Worm (Caenorhabditis elegans) whole organism, L4 larva: ENCODE data around the gene srv-31.
"Not testable (repeated sequence)": the region's sequence is repeated elsewhere in the genome, so short reads cannot be mapped to it uniquely, and the experiment has no call there.

Experiments
- F26F4.8 ChIP-seq: fragments of 200-800 bp; sonication (Bioruptor generic); conservative IDR thresholded peaks from 2 replicates; pipeline ENCODE4 v1.3.6; 2022; ENCODE audit warnings: missing genetic modification characterization, missing compliant biosample characterization
- T26A8.4 ChIP-seq: fragments of 200-800 bp; sonication (Bioruptor generic); IDR thresholded peaks from 2 replicates; pipeline ENCODE4 v1.3.6; 2022; ENCODE audit warnings: missing genetic modification characterization, missing compliant biosample characterization
- Y105C5A.15 ChIP-seq: fragments of 200-800 bp; sonication (Bioruptor generic); IDR thresholded peaks from 2 replicates; pipeline ENCODE4 v1.3.6; 2022; ENCODE audit warnings: missing genetic modification characterization, missing compliant biosample characterization
- Y48G9A.11 ChIP-seq: fragments of 200-800 bp; sonication (Bioruptor generic); IDR thresholded peaks from 2 replicates; pipeline ENCODE4 v1.3.6; 2022; ENCODE audit warnings: missing genetic modification reagents, missing genetic modification characterization, missing compliant biosample characterization
- Y75B8A.6 ChIP-seq: fragments of 200-800 bp; sonication (Bioruptor generic); IDR thresholded peaks from 2 replicates; pipeline ENCODE4 v1.3.6; 2022; ENCODE audit warnings: missing genetic modification reagents, missing genetic modification characterization, missing compliant biosample characterization
- aha-1 ChIP-seq: fragments of 150-350 bp; peaks from one replicate; lab custom pipeline; 2014; ENCODE audit warnings: missing biosample characterization, missing genetic modification characterization
- ceh-20 ChIP-seq: fragments of 200-800 bp; sonication (Bioruptor generic); IDR thresholded peaks from 2 replicates; pipeline ENCODE4 v1.3.6; 2022; ENCODE audit warnings: missing genetic modification reagents, missing genetic modification characterization, missing compliant biosample characterization
- ceh-32 ChIP-seq: sonication (generic microtip); optimal IDR thresholded peaks from 2 replicates; lab custom pipeline; 2016; ENCODE audit warnings: mild to moderate bottlenecking, missing genetic modification characterization, missing compliant biosample characterization; ENCODE audit not compliant: poor library complexity
- ceh-82 ChIP-seq: sonication (generic microtip); optimal IDR thresholded peaks from 2 replicates; lab custom pipeline; 2017; ENCODE audit warnings: missing biosample characterization, missing genetic modification characterization
- ces-1 ChIP-seq: fragments of 150-350 bp; sonication (generic microtip); optimal IDR thresholded peaks from 4 replicates; lab custom pipeline; 2014; ENCODE audit warnings: missing biosample characterization, missing genetic modification reagents, missing genetic modification characterization
- daf-16 ChIP-seq, 3 experiments: sonication (generic microtip); optimal IDR thresholded peaks; 2 replicates each; lab custom pipeline; 2016 to 2017; ENCODE audit warnings: missing genetic modification characterization in 3 of 3, missing genetic modification reagents in 3 of 3, mild to moderate bottlenecking in 2 of 3, missing compliant biosample characterization in 2 of 3, missing biosample characterization in 1 of 3, moderate library complexity in 1 of 3
- dmd-6 ChIP-seq: fragments of 200-800 bp; sonication (Bioruptor generic); IDR thresholded peaks from 2 replicates; pipeline ENCODE4 v1.3.6; 2022; ENCODE audit warnings: missing genetic modification reagents, missing genetic modification characterization, missing compliant biosample characterization
- dmd-9 ChIP-seq: fragments of 200-800 bp; sonication (Bioruptor generic); IDR thresholded peaks from 2 replicates; pipeline ENCODE4 v1.3.6; 2022; ENCODE audit warnings: missing genetic modification reagents, missing genetic modification characterization, missing compliant biosample characterization
- dve-1 ChIP-seq: sonication (generic microtip); optimal IDR thresholded peaks from 2 replicates; lab custom pipeline; 2017; ENCODE audit warnings: antibody characterized with exemption, mild to moderate bottlenecking, missing genetic modification characterization, missing compliant biosample characterization; ENCODE audit not compliant: insufficient read depth
- egl-27 ChIP-seq: sonication (generic microtip); optimal IDR thresholded peaks from 3 replicates; lab custom pipeline; 2017; ENCODE audit warnings: missing biosample characterization, missing genetic modification reagents, missing genetic modification characterization
- egl-43 ChIP-seq: fragments of 200-800 bp; sonication (Bioruptor generic); IDR thresholded peaks from 2 replicates; pipeline ENCODE4 v1.3.6; 2022; ENCODE audit warnings: missing genetic modification reagents, missing genetic modification characterization, missing compliant biosample characterization
- fos-1 ChIP-seq: fragments of 150-350 bp; optimal IDR thresholded peaks from 2 replicates; lab custom pipeline; 2014; ENCODE audit warnings: missing biosample characterization, missing genetic modification characterization
- gei-8 ChIP-seq: fragments of 200-800 bp; sonication (Bioruptor generic); optimal IDR thresholded peaks from 2 replicates; lab custom pipeline; 2018; ENCODE audit warnings: mild to moderate bottlenecking, missing genetic modification characterization, missing compliant biosample characterization
- hlh-30 ChIP-seq: sonication (generic microtip); optimal IDR thresholded peaks from 2 replicates; lab custom pipeline; 2017; ENCODE audit warnings: antibody characterized with exemption, mild to moderate bottlenecking, missing genetic modification characterization, missing compliant biosample characterization; ENCODE audit not compliant: insufficient read depth
- hmg-1.1 ChIP-seq: fragments of 200-800 bp; sonication (Bioruptor generic); IDR thresholded peaks from 2 replicates; pipeline ENCODE4 v1.3.6; 2022; ENCODE audit warnings: missing genetic modification reagents, missing genetic modification characterization, missing compliant biosample characterization
- lin-29 ChIP-seq: fragments of 200-800 bp; sonication (Bioruptor generic); IDR thresholded peaks from 2 replicates; pipeline ENCODE4 v1.3.6; 2022; ENCODE audit warnings: missing genetic modification reagents, missing genetic modification characterization, missing compliant biosample characterization
- lin-38 ChIP-seq: fragments of 200-800 bp; sonication (Bioruptor generic); IDR thresholded peaks from 2 replicates; pipeline ENCODE4 v1.3.6; 2022; ENCODE audit warnings: missing genetic modification reagents, missing genetic modification characterization, missing compliant biosample characterization
- lir-3 ChIP-seq: sonication (generic microtip); optimal IDR thresholded peaks from 2 replicates; lab custom pipeline; 2016; ENCODE audit warnings: mild to moderate bottlenecking, missing genetic modification characterization, missing compliant biosample characterization
- madf-9 ChIP-seq: fragments of 200-800 bp; sonication (Bioruptor generic); conservative IDR thresholded peaks from 2 replicates; pipeline ENCODE4 v1.3.6; 2022; ENCODE audit warnings: missing genetic modification reagents, missing genetic modification characterization, missing compliant biosample characterization
- mdl-1 ChIP-seq, 2 experiments: fragments of 150-350 bp in 1 of 2; sonication (generic microtip) in 1 of 2; optimal IDR thresholded peaks; 2 replicates each; lab custom pipeline; 2014 to 2017; ENCODE audit warnings: missing biosample characterization in 2 of 2, missing genetic modification characterization in 2 of 2
- mes-2 ChIP-seq: sonication (generic microtip); optimal IDR thresholded peaks from 2 replicates; lab custom pipeline; 2016; ENCODE audit warnings: missing genotype, mild to moderate bottlenecking, missing genetic modification characterization, missing compliant biosample characterization; ENCODE audit not compliant: poor library complexity, severe bottlenecking
- mxl-2 ChIP-seq: fragments of 200-800 bp; sonication (Bioruptor generic); conservative IDR thresholded peaks from 2 replicates; pipeline ENCODE4 v1.3.6; 2022; ENCODE audit warnings: missing genetic modification reagents, missing genetic modification characterization, missing compliant biosample characterization
- nhr-10 ChIP-seq: fragments of 150-350 bp; optimal IDR thresholded peaks from 2 replicates; lab custom pipeline; 2014; ENCODE audit warnings: missing biosample characterization, missing genetic modification characterization
- nhr-111 ChIP-seq: fragments of 200-800 bp; sonication (Bioruptor generic); optimal IDR thresholded peaks from 2 replicates; lab custom pipeline; 2018; ENCODE audit warnings: mild to moderate bottlenecking, missing genetic modification characterization, missing compliant biosample characterization
- nhr-28 ChIP-seq: fragments of 150-350 bp; optimal IDR thresholded peaks from 2 replicates; lab custom pipeline; 2014; ENCODE audit warnings: missing biosample characterization, missing genetic modification characterization
- nhr-76 ChIP-seq: fragments of 150-350 bp; optimal IDR thresholded peaks from 2 replicates; lab custom pipeline; 2014; ENCODE audit warnings: missing biosample characterization, missing genetic modification characterization
- pqm-1 ChIP-seq: sonication (generic microtip); optimal IDR thresholded peaks from 2 replicates; lab custom pipeline; 2017; ENCODE audit warnings: missing biosample characterization, missing genetic modification characterization
- set-16 ChIP-seq: fragments of 200-800 bp; sonication (Bioruptor generic); IDR thresholded peaks from 2 replicates; pipeline ENCODE4 v1.3.6; 2022; ENCODE audit warnings: missing genetic modification reagents, missing genetic modification characterization, missing compliant biosample characterization
- tra-1 ChIP-seq: fragments of 200-800 bp; sonication (Bioruptor generic); IDR thresholded peaks from 2 replicates; pipeline ENCODE4 v1.3.6; 2022; ENCODE audit warnings: missing genetic modification reagents, missing genetic modification characterization, missing compliant biosample characterization
- unc-62 ChIP-seq, 3 experiments: fragments of 150-350 bp in 1 of 3; sonication (generic microtip); optimal IDR thresholded peaks in 2 of 3; peaks in 1 of 3; 1 replicate in 1 of 3; 2 replicates in 2 of 3; lab custom pipeline; 2014 to 2017; ENCODE audit warnings: missing biosample characterization in 3 of 3, missing genetic modification characterization in 3 of 3, missing genetic modification reagents in 3 of 3, missing genotype in 1 of 3
- zip-11 ChIP-seq: fragments of 200-800 bp; sonication (Bioruptor generic); IDR thresholded peaks from 2 replicates; pipeline ENCODE4 v1.3.6; 2022; ENCODE audit warnings: missing genetic modification characterization, missing compliant biosample characterization
- zip-2 ChIP-seq: fragments of 150-350 bp; optimal IDR thresholded peaks from 2 replicates; lab custom pipeline; 2014; ENCODE audit warnings: missing biosample characterization, missing genetic modification characterization

The srv-31 gene

DNA sequence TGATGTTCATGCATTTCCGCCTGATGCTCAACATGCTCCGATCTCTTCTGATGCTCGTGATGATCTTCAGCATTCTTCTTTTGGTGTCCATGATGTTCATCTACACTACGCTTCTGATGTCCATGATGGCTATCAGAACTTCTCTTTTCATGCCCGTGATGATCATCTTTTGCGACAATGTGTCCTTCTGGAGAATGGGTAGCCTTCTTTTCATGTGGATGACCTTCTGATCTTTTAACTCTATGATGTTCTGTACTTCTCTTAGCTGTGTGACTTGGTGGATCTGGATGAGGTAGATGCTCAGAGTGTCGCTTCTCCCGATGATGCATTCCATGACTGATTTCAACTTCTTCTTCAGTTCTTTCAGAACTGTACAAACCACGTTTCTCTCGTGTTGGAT is 12.9 kb downstream of the srv-31 start:
- TF ChIP-seq mdl-1 (tag; optimal IDR thresholded peaks at IDR 0.05; lab: Kevin White, UChicago): no peak
- peak in 1 of 2 experiments; percentile 90 for TF ChIP-seq unc-62 (GFP tag; optimal IDR thresholded peaks at IDR 0.05 in 1 of 2; lab: Kevin White, UChicago)
- no peak for TF ChIP-seq unc-62 (tag; optimal IDR thresholded peaks at IDR 0.05; lab: Kevin White, UChicago)

DNA sequence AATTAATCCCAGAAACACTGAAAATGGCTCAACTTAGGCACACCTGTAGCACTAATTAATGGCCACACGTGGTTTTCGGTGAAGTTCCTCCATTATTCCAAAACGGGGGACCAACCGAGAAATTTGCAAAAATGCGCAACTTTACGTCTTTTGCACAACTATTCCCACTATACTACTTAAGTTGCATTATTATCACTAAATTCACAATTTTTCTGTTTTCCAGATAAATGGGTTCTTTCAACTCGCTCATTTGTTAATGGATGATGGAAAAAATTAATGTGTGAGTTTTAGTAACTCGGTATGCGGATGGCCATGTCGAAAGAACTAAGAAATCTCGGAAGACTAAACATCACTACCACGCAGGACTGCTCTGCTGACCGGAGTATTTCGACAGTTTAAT is 17.2 kb downstream of the srv-31 start, which contains the start of gene T13A10.64:
Gene T13A10.64, plus strand, starts transcription at position 301 of the 400 bp plus-strand sequence.
- TF ChIP-seq ces-1 (GFP tag; lab: Kevin White, UChicago) (no peak), Y75B8A.6 (GFP tag; lab: Robert Waterston, UW) (no peak), dmd-9 (GFP tag; lab: Robert Waterston, UW) (no peak), ceh-32 (tag; lab: Kevin White, UChicago) (no peak), lin-29 (GFP tag; lab: Robert Waterston, UW) (no peak), ceh-82 (tag; lab: Kevin White, UChicago) (no peak), daf-16 (GFP tag; optimal IDR thresholded peaks at IDR 0.05; lab: Kevin White, UChicago) (no peak), daf-16 (tag; optimal IDR thresholded peaks at IDR 0.05; lab: Kevin White, UChicago) (no peak), lir-3 (tag; lab: Kevin White, UChicago) (no peak)

DNA sequence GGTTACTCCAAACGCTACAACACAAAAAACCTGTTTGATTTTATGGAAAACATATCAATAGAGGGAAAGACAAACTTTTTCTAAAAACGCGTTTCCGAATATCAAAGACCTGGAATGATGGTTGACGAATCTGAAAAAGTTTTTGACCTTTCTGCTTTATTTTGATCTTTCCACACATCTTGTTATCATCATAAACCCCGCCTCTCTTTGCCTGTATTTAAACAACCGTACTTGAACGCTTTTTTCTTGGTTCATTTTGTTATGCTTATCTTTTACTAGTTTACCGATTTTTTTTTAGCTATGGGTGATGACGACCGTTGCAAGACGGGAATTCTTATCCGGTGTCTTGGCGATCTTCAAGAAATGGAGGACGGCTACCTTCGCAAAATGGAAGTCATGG is 18.8 kb downstream of the srv-31 start, which contains the start of gene T13A10.2:
Gene T13A10.2, plus strand, starts transcription at position 301 of the 400 bp plus-strand sequence.
- not testable (repeated sequence) for TF ChIP-seq nhr-76; mes-2 (tag; lab: Kevin White, UChicago); gei-8 (GFP tag; lab: Kevin White, UChicago)

DNA sequence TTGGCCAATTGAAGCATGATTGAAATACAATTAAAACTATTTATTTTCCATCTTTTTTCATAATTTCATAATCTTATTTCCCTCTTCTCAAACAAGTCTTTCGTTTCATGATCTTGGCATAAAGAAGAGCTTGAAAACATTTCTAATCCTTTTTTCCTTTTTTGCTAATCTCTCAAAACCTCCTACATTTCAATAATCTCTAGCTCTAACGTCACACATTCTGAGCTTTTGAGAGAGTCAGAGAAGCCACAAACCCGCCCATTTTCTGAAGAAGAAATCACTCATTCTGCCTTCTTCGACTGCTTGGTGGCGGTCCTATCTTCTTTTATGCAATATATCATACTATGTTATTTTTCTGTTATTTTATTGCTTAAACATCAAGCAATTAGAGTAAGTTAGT is 22.2 kb downstream of the srv-31 start, which contains the start of gene F58F9.1:
Gene F58F9.1, plus strand, starts transcription at position 251 of the 400 bp plus-strand sequence.
- TF ChIP-seq aha-1 (tag; lab: Kevin White, UChicago): peak; percentile 44
- TF ChIP-seq unc-62 (GFP tag; optimal IDR thresholded peaks at IDR 0.05 in 1 of 2; lab: Kevin White, UChicago): peak in 1 of 2 experiments; percentile 16
- no peak for TF ChIP-seq unc-62 (tag; optimal IDR thresholded peaks at IDR 0.05; lab: Kevin White, UChicago)
- no peak for TF ChIP-seq Y48G9A.11 (GFP tag; lab: Robert Waterston, UW)
- peak; percentile 6 for TF ChIP-seq hlh-30 (tag; lab: Kevin White, UChicago)
- TF ChIP-seq zip-11 (GFP tag; lab: Robert Waterston, UW): no peak

DNA sequence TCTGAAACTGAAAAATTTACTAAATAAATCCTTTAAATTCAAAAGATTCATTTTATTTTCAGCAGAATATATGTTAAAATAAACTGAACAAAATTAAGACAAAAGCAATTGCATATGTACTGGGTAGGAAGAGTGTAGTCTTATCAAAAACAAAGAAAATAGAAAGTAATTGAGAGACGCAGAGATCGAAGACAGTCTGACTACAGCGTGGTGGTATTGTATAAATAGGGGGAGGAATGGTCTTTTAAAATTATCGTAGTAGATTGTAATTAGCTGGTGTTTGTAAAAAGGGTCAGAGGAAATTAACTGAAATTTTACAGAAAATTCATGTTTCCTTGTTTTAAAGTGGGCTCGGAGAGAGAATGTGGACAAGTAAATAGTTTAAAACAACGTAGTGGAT is 23.3 kb downstream of the srv-31 start, which contains the start of gene acox-3:
Gene acox-3, minus strand, starts transcription at position 7 of the 400 bp plus-strand sequence.
- TF ChIP-seq nhr-111 (no peak), F26F4.8 (GFP tag; lab: Robert Waterston, UW) (no peak), lin-38 (GFP tag; lab: Robert Waterston, UW) (no peak), fos-1 (tag; lab: Kevin White, UChicago) (no peak), T26A8.4 (GFP tag; lab: Robert Waterston, UW) (no peak), egl-43 (GFP tag; lab: Robert Waterston, UW) (no peak), Y105C5A.15 (GFP tag; lab: Robert Waterston, UW) (no peak), unc-62 (GFP tag; optimal IDR thresholded peaks at IDR 0.05 in 1 of 2; lab: Kevin White, UChicago) (no peak), unc-62 (tag; optimal IDR thresholded peaks at IDR 0.05; lab: Kevin White, UChicago) (no peak), aha-1 (tag; lab: Kevin White, UChicago) (no peak), dve-1 (peak; percentile 40), dmd-6 (0 out of 2 replicates have a peak, but pooled peaks have one; percentile 13), mxl-2 (GFP tag; lab: Robert Waterston, UW) (no peak), madf-9 (GFP tag; lab: Robert Waterston, UW) (no peak), daf-16 (GFP tag; optimal IDR thresholded peaks at IDR 0.05; lab: Kevin White, UChicago) (no peak), daf-16 (tag; optimal IDR thresholded peaks at IDR 0.05; lab: Kevin White, UChicago) (peak; percentile 88), ceh-82 (tag; lab: Kevin White, UChicago) (no peak), ceh-20 (GFP tag; lab: Robert Waterston, UW) (no peak), nhr-76 (no peak), pqm-1 (tag; lab: Kevin White, UChicago) (peak; percentile 53), zip-2 (tag; lab: Kevin White, UChicago) (no peak), egl-27 (tag; lab: Kevin White, UChicago) (no peak), nhr-28 (tag; lab: Kevin White, UChicago) (peak; percentile 66), tra-1 (GFP tag; lab: Robert Waterston, UW) (no peak), hmg-1.1 (no peak), nhr-10 (tag; lab: Kevin White, UChicago) (no peak), set-16 (no peak)
